Fruit fly (Drosophila melanogaster) whole organism, embryonic: ENCODE data around the gene CG18581.

Source experiments
- Abd-B ChIP-seq: fragments of 200-800 bp; sonication (Bioruptor generic); optimal IDR thresholded peaks from 2 replicates; lab custom pipeline; 2018; ENCODE audit warnings: missing biosample characterization, mild to moderate bottlenecking, missing genetic modification characterization, moderate library complexity
- Awh ChIP-seq: fragments of 200-800 bp; sonication (Bioruptor generic); IDR thresholded peaks from 2 replicates; pipeline ENCODE4, ENCODE4 v1.3.6; 2022; ENCODE audit warnings: missing biosample characterization, missing genetic modification characterization
- BEAF-32 ChIP-seq: fragments of 200-800 bp; sonication (Bioruptor generic); optimal IDR thresholded peaks from 3 replicates; lab custom pipeline; 2017; ENCODE audit warnings: missing biosample characterization, missing genetic modification characterization, mild to moderate bottlenecking, moderate library complexity, missing genetic modification reagents
- BtbVII ChIP-seq: fragments of 200-800 bp; sonication (Bioruptor generic); optimal IDR thresholded peaks from 3 replicates; lab custom pipeline; 2017; ENCODE audit warnings: missing biosample characterization, mild to moderate bottlenecking, missing genetic modification characterization
- Bteb2 ChIP-seq: fragments of 200-800 bp; sonication (Bioruptor generic); optimal IDR thresholded peaks from 2 replicates; lab custom pipeline; 2016; ENCODE audit warnings: missing biosample characterization, missing genetic modification characterization
- CG10431 ChIP-seq: fragments of 200-800 bp; sonication (Bioruptor generic); optimal IDR thresholded peaks from 3 replicates; lab custom pipeline; 2018; ENCODE audit warnings: missing biosample characterization, mild to moderate bottlenecking, missing genetic modification characterization
- CG11456 ChIP-seq: fragments of 200-800 bp; sonication (Bioruptor generic); IDR thresholded peaks from 3 replicates; pipeline ENCODE4 v1.3.6; 2022; ENCODE audit warnings: missing biosample characterization, missing genetic modification characterization
- CG12155 ChIP-seq: fragments of 200-800 bp; sonication (Bioruptor generic); optimal IDR thresholded peaks from 3 replicates; lab custom pipeline; 2016; ENCODE audit warnings: missing biosample characterization, missing genetic modification characterization
- CG12391 ChIP-seq: fragments of 200-800 bp; sonication (Bioruptor generic); optimal IDR thresholded peaks from 3 replicates; lab custom pipeline; 2018; ENCODE audit warnings: missing biosample characterization, mild to moderate bottlenecking, missing genetic modification characterization, moderate library complexity
- CG13296 ChIP-seq: fragments of 200-800 bp; sonication (Bioruptor generic); optimal IDR thresholded peaks from 3 replicates; lab custom pipeline; 2018; ENCODE audit warnings: missing biosample characterization, mild to moderate bottlenecking, missing genetic modification characterization
- CG15011 ChIP-seq: fragments of 200-800 bp; sonication (Bioruptor generic); optimal IDR thresholded peaks from 3 replicates; lab custom pipeline; 2018; ENCODE audit warnings: missing biosample characterization, mild to moderate bottlenecking, missing genetic modification characterization
- CG16815 ChIP-seq: fragments of 200-800 bp; sonication (Bioruptor generic); optimal IDR thresholded peaks from 3 replicates; lab custom pipeline; 2017; ENCODE audit warnings: missing biosample characterization, mild to moderate bottlenecking, missing genetic modification characterization
- CG2889 ChIP-seq: fragments of 200-800 bp; sonication (Bioruptor generic); IDR thresholded peaks from 3 replicates; pipeline ENCODE4 v1.3.6; 2022; ENCODE audit warnings: missing biosample characterization, missing genetic modification characterization
- CG32767 ChIP-seq: fragments of 200-800 bp; sonication (Bioruptor generic); IDR thresholded peaks from 2 replicates; pipeline ENCODE4 v1.3.6; 2022; ENCODE audit warnings: missing biosample characterization, missing genetic modification characterization
- CG4404 ChIP-seq: fragments of 200-800 bp; sonication (Bioruptor generic); IDR thresholded peaks from 2 replicates; pipeline ENCODE4 v1.3.6; 2022; ENCODE audit warnings: missing biosample characterization, missing genetic modification characterization
- CG6254 ChIP-seq: fragments of 200-800 bp; sonication (Bioruptor generic); optimal IDR thresholded peaks from 3 replicates; lab custom pipeline; 2017; ENCODE audit warnings: mild to moderate bottlenecking, missing biosample characterization, missing genetic modification reagents, missing genetic modification characterization
- CG6272 ChIP-seq: fragments of 200-800 bp; sonication (Bioruptor generic); IDR thresholded peaks from 2 replicates; pipeline ENCODE4 v1.3.6; 2022; ENCODE audit warnings: missing biosample characterization, missing genetic modification characterization
- CG6791 ChIP-seq: fragments of 200-800 bp; sonication (Bioruptor generic); IDR thresholded peaks from 3 replicates; pipeline ENCODE4 v1.3.6; 2022; ENCODE audit warnings: missing biosample characterization, missing genetic modification characterization; ENCODE audit not compliant: partially characterized antibody
- CG7271 ChIP-seq: fragments of 200-800 bp; sonication (Bioruptor generic); optimal IDR thresholded peaks from 2 replicates; lab custom pipeline; 2018; ENCODE audit warnings: missing biosample characterization, mild to moderate bottlenecking, missing genetic modification characterization, moderate library complexity
- CG7839 ChIP-seq: fragments of 200-800 bp; sonication (Bioruptor generic); optimal IDR thresholded peaks from 3 replicates; lab custom pipeline; 2018; ENCODE audit warnings: missing biosample characterization, mild to moderate bottlenecking, missing genetic modification characterization, moderate library complexity
- CG7963 ChIP-seq: fragments of 200-800 bp; sonication (Bioruptor generic); IDR thresholded peaks from 3 replicates; pipeline ENCODE4 v1.3.6; 2022; ENCODE audit warnings: missing biosample characterization, missing genetic modification characterization; ENCODE audit not compliant: partially characterized antibody
- CG7987 ChIP-seq: fragments of 200-800 bp; sonication (Bioruptor generic); optimal IDR thresholded peaks from 2 replicates; lab custom pipeline; 2018; ENCODE audit warnings: missing biosample characterization, mild to moderate bottlenecking, missing genetic modification characterization, moderate library complexity
- CoRest ChIP-seq: fragments of 200-800 bp; sonication (Bioruptor generic); optimal IDR thresholded peaks from 3 replicates; lab custom pipeline; 2018; ENCODE audit warnings: missing biosample characterization, mild to moderate bottlenecking, missing genetic modification characterization, moderate library complexity
- Dek ChIP-seq: fragments of 200-800 bp; sonication (Bioruptor generic); optimal IDR thresholded peaks from 3 replicates; lab custom pipeline; 2019; ENCODE audit warnings: missing biosample characterization, mild to moderate bottlenecking, missing genetic modification characterization, moderate library complexity
- E2f1 ChIP-seq: fragments of 200-800 bp; sonication (Bioruptor generic); IDR thresholded peaks from 2 replicates; pipeline ENCODE4 v1.3.6; 2022; ENCODE audit warnings: missing biosample characterization, missing genetic modification characterization
- MBD-R2 ChIP-seq: fragments of 200-800 bp; sonication (Bioruptor generic); IDR thresholded peaks from 2 replicates; pipeline ENCODE4 v1.3.6; 2022; ENCODE audit warnings: missing biosample characterization, missing genetic modification characterization
- Neu2 ChIP-seq: fragments of 200-800 bp; sonication (Bioruptor generic); optimal IDR thresholded peaks from 3 replicates; lab custom pipeline; 2016; ENCODE audit warnings: missing biosample characterization, missing genetic modification characterization, borderline replicate concordance
- Oli ChIP-seq: fragments of 200-800 bp; sonication (Bioruptor generic); optimal IDR thresholded peaks from 2 replicates; lab custom pipeline; 2018; ENCODE audit warnings: missing biosample characterization, mild to moderate bottlenecking, missing genetic modification characterization, moderate library complexity
- Stat92E ChIP-seq, 3 experiments: fragments of >200 bp in 2 of 3; fragments of 200-800 bp in 1 of 3; sonication (Bioruptor generic) in 1 of 3; optimal IDR thresholded peaks; 2 replicates each; lab custom pipeline; 2017 to 2019; ENCODE audit warnings: missing biosample characterization in 3 of 3, missing genetic modification characterization in 3 of 3, mild to moderate bottlenecking in 1 of 3, moderate library complexity in 1 of 3
- amos ChIP-seq: fragments of 200-800 bp; sonication (Bioruptor generic); IDR thresholded peaks from 2 replicates; pipeline ENCODE4 v1.3.6; 2022; ENCODE audit warnings: missing biosample characterization, missing genetic modification characterization; ENCODE audit not compliant: partially characterized antibody
- ap ChIP-seq: fragments of 200-800 bp; sonication (Bioruptor generic); IDR thresholded peaks from 2 replicates; pipeline ENCODE4 v1.3.6; 2022; ENCODE audit warnings: missing biosample characterization, missing genetic modification characterization
- ara ChIP-seq: fragments of 200-800 bp; sonication (Bioruptor generic); IDR thresholded peaks from 2 replicates; pipeline ENCODE4 v1.3.6; 2022; ENCODE audit warnings: missing biosample characterization, missing genetic modification characterization
- corto ChIP-seq: fragments of 200-800 bp; sonication (Bioruptor generic); optimal IDR thresholded peaks from 2 replicates; lab custom pipeline; 2016; ENCODE audit warnings: missing biosample characterization, mild to moderate bottlenecking, missing genetic modification characterization, moderate library complexity
- dan ChIP-seq: fragments of 200-800 bp; sonication (Bioruptor generic); IDR thresholded peaks from 2 replicates; pipeline ENCODE4 v1.3.6; 2022; ENCODE audit warnings: missing biosample characterization, missing genetic modification characterization
- dpn ChIP-seq, 2 experiments: fragments of 200-800 bp; sonication (Bioruptor generic); optimal IDR thresholded peaks; 3 replicates each; lab custom pipeline; 2016; ENCODE audit warnings: missing biosample characterization in 2 of 2, missing genetic modification characterization in 2 of 2
- dysf ChIP-seq: fragments of 200-800 bp; sonication (Bioruptor generic); IDR thresholded peaks from 3 replicates; pipeline ENCODE4 v1.3.6; 2022; ENCODE audit warnings: missing biosample characterization, missing genetic modification characterization
- ems ChIP-seq: fragments of 200-800 bp; sonication (Bioruptor generic); optimal IDR thresholded peaks from 3 replicates; lab custom pipeline; 2016; ENCODE audit warnings: missing biosample characterization, missing genetic modification characterization
- grn ChIP-seq: fragments of 200-800 bp; sonication (Bioruptor generic); optimal IDR thresholded peaks from 3 replicates; lab custom pipeline; 2017; ENCODE audit warnings: missing biosample characterization, missing genetic modification characterization
- inv ChIP-seq: fragments of 200-800 bp; sonication (Bioruptor generic); IDR thresholded peaks from 2 replicates; pipeline ENCODE4 v1.3.6; 2022; ENCODE audit warnings: missing biosample characterization, missing genetic modification characterization; ENCODE audit not compliant: partially characterized antibody
- jumu ChIP-seq: fragments of 200-800 bp; sonication (Bioruptor generic); optimal IDR thresholded peaks from 3 replicates; lab custom pipeline; 2016; ENCODE audit warnings: missing biosample characterization, missing genetic modification characterization
- odd ChIP-seq: fragments of 200-800 bp; sonication (Bioruptor generic); optimal IDR thresholded peaks from 2 replicates; lab custom pipeline; 2017; ENCODE audit warnings: missing biosample characterization, mild to moderate bottlenecking, missing genetic modification characterization
- pan ChIP-seq, 4 experiments: fragments of >200 bp in 3 of 4; fragments of 200-800 bp in 1 of 4; sonication (Bioruptor generic) in 1 of 4; optimal IDR thresholded peaks in 3 of 4; IDR thresholded peaks in 1 of 4; 2 replicates each; pipeline versions ENCODE4 v1.3.6 to Lab custom; 2017 to 2022; ENCODE audit warnings: missing biosample characterization in 2 of 4, missing genetic modification characterization in 2 of 4, mixed read lengths in 1 of 4
- peb ChIP-seq: fragments of 200-800 bp; sonication (Bioruptor generic); IDR thresholded peaks from 2 replicates; pipeline ENCODE4 v1.3.6; 2022; ENCODE audit warnings: missing biosample characterization, missing genetic modification characterization
- pho ChIP-seq: fragments of 200-800 bp; sonication (Bioruptor generic); optimal IDR thresholded peaks from 2 replicates; lab custom pipeline; 2016; ENCODE audit warnings: missing biosample characterization, missing genetic modification characterization
- pzg ChIP-seq: fragments of 200-800 bp; sonication (Bioruptor generic); optimal IDR thresholded peaks from 3 replicates; lab custom pipeline; 2018; ENCODE audit warnings: missing biosample characterization, mild to moderate bottlenecking, missing genetic modification characterization, moderate library complexity
- ranshi ChIP-seq: fragments of 200-800 bp; sonication (Bioruptor generic); IDR thresholded peaks from 2 replicates; pipeline ENCODE4 v1.3.6; 2022; ENCODE audit warnings: missing biosample characterization, missing genetic modification characterization
- sob ChIP-seq: fragments of 200-800 bp; sonication (Bioruptor generic); IDR thresholded peaks from 2 replicates; pipeline ENCODE4 v1.3.6; 2022; ENCODE audit warnings: missing biosample characterization, missing genetic modification characterization
- tin ChIP-seq: fragments of 200-800 bp; sonication (Bioruptor generic); optimal IDR thresholded peaks from 3 replicates; lab custom pipeline; 2016; ENCODE audit warnings: missing biosample characterization, missing genetic modification characterization
- ttk ChIP-seq: fragments of 200-800 bp; sonication (Bioruptor generic); IDR thresholded peaks from 2 replicates; pipeline ENCODE4 v2.1.2; 2022; ENCODE audit warnings: missing biosample characterization, missing genetic modification characterization

Gene CG18581

DNA sequence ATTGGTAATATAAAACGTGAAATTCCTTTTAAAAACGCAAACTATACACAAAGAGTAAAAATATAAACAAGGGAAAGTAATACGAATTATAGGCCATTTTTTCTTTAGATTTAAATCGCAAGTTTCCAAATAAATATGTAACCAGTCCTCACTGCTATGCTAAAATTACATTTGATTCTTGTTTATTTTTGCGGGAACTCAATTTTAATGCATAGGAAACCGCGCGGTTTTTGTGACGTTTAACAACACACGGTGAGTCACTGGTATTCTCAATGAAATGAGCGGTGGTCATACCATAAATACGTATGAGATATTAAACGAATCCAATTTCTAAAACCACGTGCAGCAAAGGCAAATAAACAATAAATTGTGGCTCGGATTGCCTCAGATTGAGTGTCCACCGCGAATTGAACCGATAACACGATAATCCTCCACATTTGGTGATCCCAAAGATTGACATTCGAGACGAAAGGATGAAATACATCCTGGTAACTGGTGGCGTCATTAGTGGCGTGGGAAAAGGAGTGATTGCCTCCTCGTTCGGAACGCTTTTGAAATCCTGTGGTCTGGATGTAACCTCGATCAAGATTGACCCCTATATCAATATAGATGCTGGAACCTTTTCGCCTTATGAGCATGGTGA, 48.0 kb upstream of the CG18581 start, which contains the start of gene Ctps (continued):
- TF ChIP-seq dpn (GFP tag; optimal IDR thresholded peaks at IDR 0.05; lab: Kevin White, UChicago), result peak in 1 of 2 experiments; percentile 5
- TF ChIP-seq Stat92E (GFP tag; optimal IDR thresholded peaks at IDR 0.05; lab: Kevin White, UChicago), result no peak
- no peak for TF ChIP-seq Awh
- no peak for TF ChIP-seq CG7963 (GFP tag; lab: Robert Waterston, UW)
- TF ChIP-seq CoRest, result peak; percentile 4
- TF ChIP-seq CG7271 (tag; lab: Kevin White, UChicago), result no peak
- TF ChIP-seq dan (GFP tag; lab: Robert Waterston, UW), result no peak
- TF ChIP-seq Neu2 (GFP tag; lab: Kevin White, UChicago), result no peak
- TF ChIP-seq CG12155, result no peak
- TF ChIP-seq CG4404, result no peak
- no peak for TF ChIP-seq CG6254
- peak; percentile 11 for TF ChIP-seq ems (GFP tag; lab: Kevin White, UChicago)
- no peak for TF ChIP-seq CG6791 (GFP tag; lab: Robert Waterston, UW)
- TF ChIP-seq ara (GFP tag; lab: Robert Waterston, UW), result no peak
- TF ChIP-seq Oli (tag; lab: Kevin White, UChicago), result no peak
- TF ChIP-seq pan (optimal IDR thresholded peaks at IDR 0.05; lab: Kevin White, UChicago), result no peak
- TF ChIP-seq pan (GFP tag; optimal IDR thresholded peaks at IDR 0.05 in 1 of 2, IDR thresholded peaks at IDR 0.05 in 1 of 2), result no peak
- TF ChIP-seq ap (GFP tag; lab: Robert Waterston, UW), result no peak
- no peak for TF ChIP-seq CG15011 (GFP tag; lab: Kevin White, UChicago)
- no peak for TF ChIP-seq dysf (GFP tag; lab: Robert Waterston, UW)
- TF ChIP-seq Dek (tag; lab: Kevin White, UChicago), result no peak
- no peak for TF ChIP-seq CG16815 (GFP tag; lab: Kevin White, UChicago)
- TF ChIP-seq CG32767, result no peak
- TF ChIP-seq amos (GFP tag; lab: Robert Waterston, UW), result no peak
- TF ChIP-seq pho (GFP tag; lab: Kevin White, UChicago), result no peak
- TF ChIP-seq CG2889 (GFP tag; lab: Robert Waterston, UW), result no peak
- no peak for TF ChIP-seq odd (GFP tag; lab: Kevin White, UChicago)
- peak; percentile 40; the same call in 1 of the 2 replicates for TF ChIP-seq sob
- no peak for TF ChIP-seq Bteb2
- TF ChIP-seq pzg, result peak; percentile 75
- TF ChIP-seq jumu, result no peak
- peak; percentile 18 for TF ChIP-seq BEAF-32 (GFP tag; lab: Kevin White, UChicago)
- TF ChIP-seq CG7987 (GFP tag; lab: Kevin White, UChicago), result no peak
- TF ChIP-seq CG10431 (GFP tag; lab: Kevin White, UChicago), result no peak
- no peak for TF ChIP-seq grn (GFP tag; lab: Kevin White, UChicago)
- TF ChIP-seq tin (GFP tag; lab: Kevin White, UChicago), result peak; percentile 7
- no peak for TF ChIP-seq inv (GFP tag; lab: Robert Waterston, UW)
- peak; percentile 41 for TF ChIP-seq CG12391 (tag; lab: Kevin White, UChicago)
- TF ChIP-seq E2f1, result no peak
- no peak for TF ChIP-seq ranshi (GFP tag; lab: Robert Waterston, UW)
- no peak for TF ChIP-seq Abd-B (GFP tag; lab: Kevin White, UChicago)
- TF ChIP-seq ttk (GFP tag; lab: Robert Waterston, UW), result no peak
- TF ChIP-seq CG6272 (GFP tag; lab: Robert Waterston, UW), result no peak
- peak; percentile 35 for TF ChIP-seq CG13296 (GFP tag; lab: Kevin White, UChicago)
- TF ChIP-seq peb (GFP tag; lab: Robert Waterston, UW), result 0 out of 2 replicates have a peak, but pooled peaks have one; percentile 16
- no peak for TF ChIP-seq CG11456 (GFP tag; lab: Robert Waterston, UW)
- no peak for TF ChIP-seq BtbVII (GFP tag; lab: Kevin White, UChicago)
- TF ChIP-seq MBD-R2 (GFP tag; lab: Robert Waterston, UW), result peak; percentile 50
- TF ChIP-seq CG7839 (tag; lab: Kevin White, UChicago), result no peak
- no peak for TF ChIP-seq corto (GFP tag; lab: Kevin White, UChicago)
